Worm (Caenorhabditis elegans): ENCODE data around the gene srh-166.

- TF ChIP-seq F13H6.1 (tag; optimal IDR thresholded peaks at IDR 0.05) (no peak), ceh-6 (GFP tag; optimal IDR thresholded peaks at IDR 0.05) (no peak), elt-4 (tag; optimal IDR thresholded peaks at IDR 0.05) (no peak), hlh-13 (GFP tag; optimal IDR thresholded peaks at IDR 0.05) (no peak), dmd-4 (tag; optimal IDR thresholded peaks at IDR 0.05; ENCODE audit: borderline replicate concordance) (no peak), ets-4 (tag; optimal IDR thresholded peaks at IDR 0.05) (no peak), che-1 (tag; optimal IDR thresholded peaks at IDR 0.05) (no peak), pha-4 (tag; optimal IDR thresholded peaks at IDR 0.05) (no peak), unc-3 (GFP tag; conservative IDR thresholded peaks at IDR 0.05) (no peak), unc-3 (tag; optimal IDR thresholded peaks at IDR 0.05) (no peak), sox-4 (tag; optimal IDR thresholded peaks at IDR 0.05) (no peak), ceh-22 (tag; optimal IDR thresholded peaks at IDR 0.05) (no peak)
Observed at ce11 chrV:20536208-20536607, 10.5 kb upstream of the srh-166 start, which contains the start of gene Y38H6C.15.

Measured in whole organism, late embryonic.